Worm (Caenorhabditis elegans): ENCODE results near the gene algn-9.

- TF ChIP-seq F13C5.2 (tag; optimal IDR thresholded peaks at IDR 0.05), result no peak
- TF ChIP-seq tra-4 (tag; optimal IDR thresholded peaks at IDR 0.05), result no peak
- no peak for TF ChIP-seq sea-1 (GFP tag; conservative IDR thresholded peaks at IDR 0.05)
- TF ChIP-seq ama-1 (optimal IDR thresholded peaks at IDR 0.05), result no peak
- TF ChIP-seq B0310.2 (tag; optimal IDR thresholded peaks at IDR 0.05), result no peak
Measured at ce11 chrII:10594312-10594711, 10.2 kb downstream of the algn-9 start.

All from whole organism, early embryonic.